Fruit fly (Drosophila melanogaster): ENCODE data around the gene Cyp4d2.

Cyp4d2 gene

dm6 chrX:2137587-2138341 is 38.0 kb upstream of the Cyp4d2 start (continued):
- peak; percentile 99 for TF ChIP-seq Awh (GFP tag; IDR thresholded peaks at IDR 0.05)
- TF ChIP-seq Ssrp (tag; optimal IDR thresholded peaks at IDR 0.05): peak; percentile 99
- TF ChIP-seq Bteb2 (GFP tag; optimal IDR thresholded peaks at IDR 0.05): peak; percentile 97
- TF ChIP-seq ATbp (GFP tag; optimal IDR thresholded peaks at IDR 0.05): peak; percentile 98
- TF ChIP-seq CG16813 (GFP tag; IDR thresholded peaks at IDR 0.05; ENCODE audit: partially characterized antibody): peak; percentile 58
- peak; percentile 100 for TF ChIP-seq CG13296 (GFP tag; optimal IDR thresholded peaks at IDR 0.05)
- TF ChIP-seq fd64A (GFP tag; optimal IDR thresholded peaks at IDR 0.05): peak; percentile 97
- peak; percentile 99 for TF ChIP-seq Oaz (GFP tag; IDR thresholded peaks at IDR 0.05)
- TF ChIP-seq CG18011 (GFP tag; optimal IDR thresholded peaks at IDR 0.05): peak; percentile 94
- no peak for TF ChIP-seq h (optimal IDR thresholded peaks at IDR 0.05)
- TF ChIP-seq CG1529 (GFP tag; optimal IDR thresholded peaks at IDR 0.05): peak; percentile 99
- peak; percentile 98 for TF ChIP-seq org-1 (GFP tag; optimal IDR thresholded peaks at IDR 0.05)
- peak; percentile 97 for TF ChIP-seq GATAe (GFP tag; conservative IDR thresholded peaks at IDR 0.05)
- TF ChIP-seq sd (tag; optimal IDR thresholded peaks at IDR 0.05): peak; percentile 90
- peak; percentile 98 for TF ChIP-seq gsb (GFP tag; IDR thresholded peaks at IDR 0.05)
- peak; percentile 93 for TF ChIP-seq NC2β (GFP tag; optimal IDR thresholded peaks at IDR 0.05)
- TF ChIP-seq tgo (GFP tag; IDR thresholded peaks at IDR 0.05): peak; percentile 99
- TF ChIP-seq ERR (GFP tag; optimal IDR thresholded peaks at IDR 0.05): peak; percentile 94
- TF ChIP-seq CG5953 (GFP tag; IDR thresholded peaks at IDR 0.05): peak; percentile 96
- TF ChIP-seq crol (GFP tag; IDR thresholded peaks at IDR 0.05): peak; percentile 82
- peak; percentile 94 for TF ChIP-seq CG3838 (GFP tag; optimal IDR thresholded peaks at IDR 0.05)
- peak; percentile 99 for TF ChIP-seq Atf6 (GFP tag; IDR thresholded peaks at IDR 0.05)
- TF ChIP-seq fd3F (GFP tag; optimal IDR thresholded peaks at IDR 0.05): peak; percentile 99
- peak; percentile 99 for TF ChIP-seq tap (tag; optimal IDR thresholded peaks at IDR 0.05)
- peak; percentile 85 for TF ChIP-seq CG2116 (GFP tag; optimal IDR thresholded peaks at IDR 0.05)
- peak; percentile 90 for TF ChIP-seq emc (GFP tag; optimal IDR thresholded peaks at IDR 0.05)
- TF ChIP-seq Dll (GFP tag; IDR thresholded peaks at IDR 0.05; ENCODE audit: partially characterized antibody): peak; percentile 48; the same call in 3 of the 4 replicates
- peak; percentile 48 for TF ChIP-seq zf30C (GFP tag; optimal IDR thresholded peaks at IDR 0.05)
- peak; percentile 99 for TF ChIP-seq run (tag; optimal IDR thresholded peaks at IDR 0.05)
- TF ChIP-seq CG42726 (GFP tag; IDR thresholded peaks at IDR 0.05; ENCODE audit: partially characterized antibody): no peak; the same call in 1 of the 2 replicates
- TF ChIP-seq CG32767 (GFP tag; IDR thresholded peaks at IDR 0.05): peak; percentile 96
- TF ChIP-seq CG4854 (GFP tag; optimal IDR thresholded peaks at IDR 0.05): peak; percentile 96
- TF ChIP-seq CG7987 (GFP tag; optimal IDR thresholded peaks at IDR 0.05): peak; percentile 95
- TF ChIP-seq Hmr (GFP tag; optimal IDR thresholded peaks at IDR 0.05): peak; percentile 99
- no peak for TF ChIP-seq Hr39 (optimal IDR thresholded peaks at IDR 0.05)
- TF ChIP-seq HHEX (GFP tag; optimal IDR thresholded peaks at IDR 0.05): peak; percentile 99
- peak; percentile 15; the same call in 1 of the 2 replicates for TF ChIP-seq hbn (GFP tag; IDR thresholded peaks at IDR 0.05; ENCODE audit: partially characterized antibody)
- peak; percentile 99 for TF ChIP-seq Dek (tag; optimal IDR thresholded peaks at IDR 0.05)
- TF ChIP-seq CG2875 (GFP tag; optimal IDR thresholded peaks at IDR 0.05): peak; percentile 97
- TF ChIP-seq B-H2 (GFP tag; optimal IDR thresholded peaks at IDR 0.05): peak; percentile 99
- peak; percentile 98 for TF ChIP-seq scrt (GFP tag; optimal IDR thresholded peaks at IDR 0.05)
- TF ChIP-seq cwo (GFP tag; optimal IDR thresholded peaks at IDR 0.05): peak; percentile 98
- no peak for TF ChIP-seq yki (optimal IDR thresholded peaks at IDR 0.05)
- peak; percentile 65 for TF ChIP-seq Adf1 (GFP tag; IDR thresholded peaks at IDR 0.05)
- TF ChIP-seq crc (GFP tag; optimal IDR thresholded peaks at IDR 0.05): peak; percentile 83
- TF ChIP-seq Blimp-1 (GFP tag; optimal IDR thresholded peaks at IDR 0.05): peak; percentile 98
- TF ChIP-seq bcd (GFP tag; optimal IDR thresholded peaks at IDR 0.05): peak; percentile 99
- peak; percentile 99 for TF ChIP-seq caup (GFP tag; optimal IDR thresholded peaks at IDR 0.05; ENCODE audit: severe bottlenecking)
- TF ChIP-seq CG17385 (GFP tag; optimal IDR thresholded peaks at IDR 0.05): peak; percentile 99

Measured in whole organism, embryonic.